Worm (Caenorhabditis elegans): ENCODE results near the gene rilp-1.

rilp-1 gene

DNA sequence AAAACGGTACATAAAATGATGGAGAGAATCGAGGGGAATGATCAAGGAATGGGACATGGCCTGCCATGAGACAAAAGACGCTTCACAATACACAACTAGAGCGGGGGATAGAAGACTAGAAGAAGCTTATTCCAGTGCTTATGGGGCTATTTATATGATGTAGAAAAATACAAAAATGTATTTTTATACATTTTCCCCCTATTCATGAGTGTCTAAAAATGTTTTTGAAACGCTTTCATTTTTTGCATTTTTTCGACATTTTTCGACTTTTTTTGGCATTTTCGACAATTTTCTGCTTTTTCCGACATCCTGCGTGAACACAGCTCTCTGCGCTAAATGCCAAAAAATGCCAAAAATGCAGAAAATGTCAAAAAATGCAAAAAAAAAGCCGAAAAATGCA lies 23.6 kb upstream of the rilp-1 start:
- TF ChIP-seq aha-1 (tag) (peak; percentile 69), F10B5.3 (tag; optimal IDR thresholded peaks at IDR 0.05) (peak; percentile 22), unc-62 (GFP tag; optimal IDR thresholded peaks at IDR 0.05 in 1 of 2) (peak in 1 of 2 experiments; percentile 68), unc-62 (tag; optimal IDR thresholded peaks at IDR 0.05) (no peak), mdt-29 (GFP tag; IDR thresholded peaks at IDR 0.05) (no peak), F26F4.8 (GFP tag; conservative IDR thresholded peaks at IDR 0.05) (0 out of 2 replicates have a peak, but pooled peaks have one; percentile 12), mxl-2 (GFP tag; conservative IDR thresholded peaks at IDR 0.05) (no peak)

ce11 chrIII:3612882-3613479 lies 23.0 kb upstream of the rilp-1 start:
- TF ChIP-seq unc-62 (GFP tag; optimal IDR thresholded peaks at IDR 0.05 in 1 of 2) (peak in 1 of 2 experiments; percentile 93), unc-62 (tag; optimal IDR thresholded peaks at IDR 0.05) (no peak), hlh-30 (tag; optimal IDR thresholded peaks at IDR 0.05; ENCODE audit: insufficient read depth) (no peak)

DNA sequence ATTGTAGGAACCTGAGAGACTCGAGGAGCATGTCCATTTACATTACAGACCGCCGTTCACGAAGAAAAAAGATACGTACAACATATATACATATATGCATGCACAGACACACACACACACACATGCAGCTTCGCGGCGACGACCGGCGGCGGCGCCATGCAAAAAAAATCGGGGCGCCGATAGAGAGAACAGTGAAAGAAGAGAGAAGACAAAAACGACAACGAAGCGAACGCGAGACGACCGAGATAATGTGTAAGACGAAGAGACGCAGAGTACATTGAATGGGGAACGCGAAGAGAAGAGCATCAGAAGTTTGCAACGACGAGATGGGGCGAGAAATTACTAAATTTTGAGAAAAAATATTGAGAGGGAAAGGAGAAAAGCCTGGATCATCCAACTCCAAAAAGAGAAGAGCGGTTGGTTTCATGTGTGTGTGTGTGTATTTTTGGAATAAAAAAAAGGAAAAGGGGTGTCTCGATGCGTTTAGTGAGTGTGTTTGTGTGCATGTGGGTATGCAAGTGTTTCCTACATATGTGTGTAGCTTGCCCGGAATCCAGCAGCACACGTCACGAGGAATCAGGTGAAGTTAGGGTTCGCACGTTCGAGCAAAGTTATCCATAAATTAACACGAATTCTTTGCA lies 16.2 kb upstream of the rilp-1 start:
- peak; percentile 63 for TF ChIP-seq nhr-28 (tag; optimal IDR thresholded peaks at IDR 0.05)
- TF ChIP-seq mdt-29 (GFP tag; IDR thresholded peaks at IDR 0.05) = no peak
- TF ChIP-seq lin-38 (GFP tag; IDR thresholded peaks at IDR 0.05) = no peak
- peak; percentile 36 for TF ChIP-seq mes-2 (tag; optimal IDR thresholded peaks at IDR 0.05; ENCODE audit: poor library complexity, severe bottlenecking)
- TF ChIP-seq hlh-30 (tag; optimal IDR thresholded peaks at IDR 0.05; ENCODE audit: insufficient read depth) = peak; percentile 22
- TF ChIP-seq F37D6.2 (tag; optimal IDR thresholded peaks at IDR 0.05) = no peak
- TF ChIP-seq lin-1 (GFP tag; IDR thresholded peaks at IDR 0.05) = no peak
- TF ChIP-seq zfp-2 (tag; optimal IDR thresholded peaks at IDR 0.05) = no peak
- TF ChIP-seq zip-11 (GFP tag; IDR thresholded peaks at IDR 0.05) = no peak
- no peak for TF ChIP-seq F10B5.3 (tag; optimal IDR thresholded peaks at IDR 0.05)
- TF ChIP-seq dve-1 (tag; optimal IDR thresholded peaks at IDR 0.05; ENCODE audit: insufficient read depth) = peak; percentile 48
- no peak for TF ChIP-seq pqm-1 (tag; optimal IDR thresholded peaks at IDR 0.05)
- TF ChIP-seq daf-8 (GFP tag; IDR thresholded peaks at IDR 0.05) = no peak
- no peak for TF ChIP-seq mxl-2 (GFP tag; conservative IDR thresholded peaks at IDR 0.05)
- TF ChIP-seq nhr-11 (tag; optimal IDR thresholded peaks at IDR 0.05) = no peak
- TF ChIP-seq unc-130 (GFP tag; optimal IDR thresholded peaks at IDR 0.05) = no peak
- TF ChIP-seq duxl-1 (tag; optimal IDR thresholded peaks at IDR 0.05; ENCODE audit: poor library complexity) = no peak
- TF ChIP-seq daf-16 (GFP tag; optimal IDR thresholded peaks at IDR 0.05) = no peak
- TF ChIP-seq daf-16 (tag; optimal IDR thresholded peaks at IDR 0.05) = peak; percentile 26
- TF ChIP-seq nhr-102 (tag; optimal IDR thresholded peaks at IDR 0.05) = no peak
- no peak for TF ChIP-seq arid-1 (GFP tag; conservative IDR thresholded peaks at IDR 0.05)
- TF ChIP-seq unc-62 (GFP tag; optimal IDR thresholded peaks at IDR 0.05 in 1 of 2) = peak in 1 of 2 experiments; percentile 90
- TF ChIP-seq unc-62 (tag; optimal IDR thresholded peaks at IDR 0.05) = no peak
- no peak for TF ChIP-seq F44E2.7 (GFP tag; IDR thresholded peaks at IDR 0.05)
- no peak for TF ChIP-seq snpc-1.2 (GFP tag; IDR thresholded peaks at IDR 0.05)
- no peak for TF ChIP-seq ctbp-1 (GFP tag; IDR thresholded peaks at IDR 0.05)
- TF ChIP-seq ceh-20 (GFP tag; IDR thresholded peaks at IDR 0.05) = no peak
- TF ChIP-seq nhr-41 (GFP tag; IDR thresholded peaks at IDR 0.05) = no peak
- no peak for TF ChIP-seq egl-43 (GFP tag; IDR thresholded peaks at IDR 0.05)
- TF ChIP-seq vab-7 (GFP tag; IDR thresholded peaks at IDR 0.05) = no peak
- TF ChIP-seq fos-1 (tag; optimal IDR thresholded peaks at IDR 0.05) = no peak
- TF ChIP-seq hmg-1.1 (GFP tag; IDR thresholded peaks at IDR 0.05) = peak; percentile 63
- TF ChIP-seq Y48G9A.11 (GFP tag; IDR thresholded peaks at IDR 0.05) = no peak
- peak; percentile 97 for TF ChIP-seq aha-1 (tag)
- no peak for TF ChIP-seq pha-4 (GFP tag; IDR thresholded peaks at IDR 0.05)
- no peak for TF ChIP-seq pha-4 (tag; optimal IDR thresholded peaks at IDR 0.05)
- TF ChIP-seq ama-1 (optimal IDR thresholded peaks at IDR 0.05) = no peak
- TF ChIP-seq ceh-44 (GFP tag; IDR thresholded peaks at IDR 0.05) = no peak
- no peak for TF ChIP-seq lin-15B (tag; optimal IDR thresholded peaks at IDR 0.05)
- peak; percentile 51 for TF ChIP-seq rbr-2 (tag; optimal IDR thresholded peaks at IDR 0.05)
- peak; percentile 66 for TF ChIP-seq mxl-3 (GFP tag; optimal IDR thresholded peaks at IDR 0.05)
- no peak for TF ChIP-seq nhr-77 (tag; optimal IDR thresholded peaks at IDR 0.05)
- TF ChIP-seq saeg-2 (GFP tag; IDR thresholded peaks at IDR 0.05) = no peak
- TF ChIP-seq ztf-7 (tag; optimal IDR thresholded peaks at IDR 0.05) = no peak
